Fruit fly (Drosophila melanogaster) whole organism, embryonic: Measurements from ENCODE around the gene Dpm3.
A peak's percentile ranks its signal among the peaks of the same experiment; 100 is the strongest.

Experiments
- Bteb2 ChIP-seq: fragments of 200-800 bp; sonication (Bioruptor generic); optimal IDR thresholded peaks from 2 replicates; lab custom pipeline; 2016; ENCODE audit warnings: missing biosample characterization, missing genetic modification characterization
- CG11085 ChIP-seq: fragments of 200-800 bp; sonication (Bioruptor generic); IDR thresholded peaks from 2 replicates; pipeline ENCODE4 v1.3.6; 2022; ENCODE audit warnings: missing biosample characterization, missing genetic modification characterization
- CG12071 ChIP-seq: fragments of 200-800 bp; sonication (Bioruptor generic); optimal IDR thresholded peaks from 3 replicates; lab custom pipeline; 2018; ENCODE audit warnings: missing biosample characterization, mild to moderate bottlenecking, missing genetic modification characterization
- CG14965 ChIP-seq: fragments of 200-800 bp; sonication (Bioruptor generic); optimal IDR thresholded peaks from 2 replicates; lab custom pipeline; 2016; ENCODE audit warnings: missing biosample characterization, missing genetic modification characterization, borderline replicate concordance
- CG15269 ChIP-seq: fragments of 200-800 bp; sonication (Bioruptor generic); optimal IDR thresholded peaks from 2 replicates; lab custom pipeline; 2018; ENCODE audit warnings: missing biosample characterization, mild to moderate bottlenecking, missing genetic modification characterization, moderate library complexity
- CG15696 ChIP-seq: fragments of 200-800 bp; sonication (Bioruptor generic); optimal IDR thresholded peaks from 2 replicates; lab custom pipeline; 2019; ENCODE audit warnings: missing biosample characterization, mild to moderate bottlenecking, missing genetic modification characterization, moderate library complexity
- CG18619 ChIP-seq: fragments of 200-800 bp; sonication (Bioruptor generic); optimal IDR thresholded peaks from 3 replicates; lab custom pipeline; 2017; ENCODE audit warnings: missing biosample characterization, mild to moderate bottlenecking, missing genetic modification characterization
- CG2116 ChIP-seq: fragments of 200-800 bp; sonication (Bioruptor generic); optimal IDR thresholded peaks from 3 replicates; lab custom pipeline; 2018; ENCODE audit warnings: missing biosample characterization, mild to moderate bottlenecking, missing genetic modification characterization
- CG2875 ChIP-seq: fragments of 200-800 bp; sonication (Bioruptor generic); optimal IDR thresholded peaks from 2 replicates; lab custom pipeline; 2017; ENCODE audit warnings: missing biosample characterization, mild to moderate bottlenecking, missing genetic modification characterization, missing genetic modification reagents
- CG34376 ChIP-seq: fragments of 200-800 bp; sonication (Bioruptor generic); optimal IDR thresholded peaks from 2 replicates; lab custom pipeline; 2018; ENCODE audit warnings: missing biosample characterization, mild to moderate bottlenecking, missing genetic modification characterization
- CG3838 ChIP-seq: fragments of 200-800 bp; sonication (Bioruptor generic); optimal IDR thresholded peaks from 3 replicates; lab custom pipeline; 2016; ENCODE audit warnings: missing biosample characterization, missing genetic modification characterization
- CG6689 ChIP-seq: fragments of 200-800 bp; sonication (Bioruptor generic); IDR thresholded peaks from 2 replicates; pipeline ENCODE4 v1.3.6; 2022; ENCODE audit warnings: missing biosample characterization, missing genetic modification characterization
- CG8765 ChIP-seq: fragments of 200-800 bp; sonication (Bioruptor generic); IDR thresholded peaks from 2 replicates; pipeline ENCODE4 v1.3.6; 2022; ENCODE audit warnings: missing biosample characterization, missing genetic modification characterization
- CG8924 ChIP-seq: fragments of 200-800 bp; optimal IDR thresholded peaks from 3 replicates; lab custom pipeline; 2019; ENCODE audit warnings: missing biosample characterization, mild to moderate bottlenecking, missing genetic modification characterization, moderate library complexity
- CTCF ChIP-seq: fragments of 200-800 bp; sonication (Bioruptor generic); optimal IDR thresholded peaks from 2 replicates; lab custom pipeline; 2017; ENCODE audit warnings: missing biosample characterization, mild to moderate bottlenecking, missing genetic modification characterization, moderate library complexity
- Deaf1 ChIP-seq: fragments of 200-800 bp; optimal IDR thresholded peaks from 3 replicates; lab custom pipeline; 2019; ENCODE audit warnings: missing biosample characterization, mild to moderate bottlenecking, missing genetic modification characterization, moderate library complexity
- Doc2 ChIP-seq: fragments of 200-800 bp; sonication (Bioruptor generic); IDR thresholded peaks from 2 replicates; pipeline ENCODE4 v1.3.6; 2022; ENCODE audit warnings: missing biosample characterization, missing genetic modification characterization
- E2f1 ChIP-seq: fragments of 200-800 bp; sonication (Bioruptor generic); IDR thresholded peaks from 2 replicates; pipeline ENCODE4 v1.3.6; 2022; ENCODE audit warnings: missing biosample characterization, missing genetic modification characterization
- HHEX ChIP-seq: fragments of 200-800 bp; sonication (Bioruptor generic); optimal IDR thresholded peaks from 3 replicates; lab custom pipeline; 2017; ENCODE audit warnings: missing biosample characterization, mild to moderate bottlenecking, missing genetic modification characterization, missing genetic modification reagents
- Hey ChIP-seq: fragments of 200-800 bp; sonication (Bioruptor generic); optimal IDR thresholded peaks from 3 replicates; lab custom pipeline; 2018; ENCODE audit warnings: missing biosample characterization, mild to moderate bottlenecking, missing genetic modification characterization
- Hmr ChIP-seq: fragments of 200-800 bp; sonication (Bioruptor generic); optimal IDR thresholded peaks from 3 replicates; lab custom pipeline; 2017; ENCODE audit warnings: mild to moderate bottlenecking, missing biosample characterization, missing genetic modification reagents, missing genetic modification characterization
- Lhr ChIP-seq: fragments of 200-800 bp; sonication (Bioruptor generic); optimal IDR thresholded peaks from 3 replicates; lab custom pipeline; 2017; ENCODE audit warnings: mild to moderate bottlenecking, missing biosample characterization, missing genetic modification reagents, missing genetic modification characterization
- NK7.1 ChIP-seq: fragments of 200-800 bp; sonication (Bioruptor generic); optimal IDR thresholded peaks from 3 replicates; lab custom pipeline; 2016; ENCODE audit warnings: missing biosample characterization, missing genetic modification characterization
- Oaz ChIP-seq: fragments of 200-800 bp; sonication (Bioruptor generic); IDR thresholded peaks from 2 replicates; pipeline ENCODE4 v1.3.6; 2022; ENCODE audit warnings: missing biosample characterization, missing genetic modification characterization
- PHDP ChIP-seq: fragments of 200-800 bp; sonication (Bioruptor generic); optimal IDR thresholded peaks from 3 replicates; lab custom pipeline; 2018; ENCODE audit warnings: missing biosample characterization, mild to moderate bottlenecking, missing genetic modification characterization, moderate library complexity
- Pdp1 ChIP-seq, 2 experiments: fragments of 200-800 bp; sonication (Bioruptor generic); optimal IDR thresholded peaks; 3 replicates each; lab custom pipeline; 2016; ENCODE audit warnings: missing biosample characterization in 2 of 2, missing genetic modification characterization in 2 of 2, mild to moderate bottlenecking in 1 of 2, moderate library complexity in 1 of 2
- Stat92E ChIP-seq, 3 experiments: fragments of >200 bp in 2 of 3; fragments of 200-800 bp in 1 of 3; sonication (Bioruptor generic) in 1 of 3; optimal IDR thresholded peaks; 2 replicates each; lab custom pipeline; 2017 to 2019; ENCODE audit warnings: missing biosample characterization in 3 of 3, missing genetic modification characterization in 3 of 3, mild to moderate bottlenecking in 1 of 3, moderate library complexity in 1 of 3
- Usf ChIP-seq: fragments of 200-800 bp; sonication (Bioruptor generic); optimal IDR thresholded peaks from 2 replicates; lab custom pipeline; 2017; ENCODE audit warnings: missing genotype, missing biosample characterization, missing genetic modification characterization
- al ChIP-seq: fragments of 200-800 bp; sonication (Bioruptor generic); IDR thresholded peaks from 2 replicates; pipeline ENCODE4 v1.3.6; 2022; ENCODE audit warnings: missing biosample characterization, missing genetic modification characterization
- amos ChIP-seq: fragments of 200-800 bp; sonication (Bioruptor generic); IDR thresholded peaks from 2 replicates; pipeline ENCODE4 v1.3.6; 2022; ENCODE audit warnings: missing biosample characterization, missing genetic modification characterization; ENCODE audit not compliant: partially characterized antibody
- ase ChIP-seq: fragments of 200-800 bp; sonication (Bioruptor generic); IDR thresholded peaks from 3 replicates; pipeline ENCODE4 v1.3.6; 2022; ENCODE audit warnings: missing biosample characterization, missing genetic modification characterization
- ash1 ChIP-seq: fragments of 200-800 bp; sonication (Bioruptor generic); optimal IDR thresholded peaks from 2 replicates; lab custom pipeline; 2018; ENCODE audit warnings: missing biosample characterization, mild to moderate bottlenecking, missing genetic modification characterization
- ato ChIP-seq: fragments of 200-800 bp; sonication (Bioruptor generic); IDR thresholded peaks from 2 replicates; pipeline ENCODE4 v1.3.6; 2022; ENCODE audit warnings: missing biosample characterization, missing genetic modification characterization; ENCODE audit not compliant: partially characterized antibody
- btn ChIP-seq: fragments of 200-800 bp; sonication (Bioruptor generic); optimal IDR thresholded peaks from 2 replicates; lab custom pipeline; 2016; ENCODE audit warnings: missing biosample characterization, missing genetic modification characterization
- da ChIP-seq: fragments of 200-800 bp; sonication (Bioruptor generic); optimal IDR thresholded peaks from 2 replicates; lab custom pipeline; 2016; ENCODE audit warnings: missing biosample characterization, missing genetic modification characterization
- dm ChIP-seq: fragments of 200-800 bp; sonication (Bioruptor generic); optimal IDR thresholded peaks from 3 replicates; lab custom pipeline; 2016; ENCODE audit warnings: missing biosample characterization, missing genetic modification characterization
- gce ChIP-seq: fragments of 200-800 bp; sonication (Bioruptor generic); IDR thresholded peaks from 3 replicates; pipeline ENCODE4 v1.3.6; 2022; ENCODE audit warnings: missing biosample characterization, missing genetic modification characterization
- gfzf ChIP-seq: fragments of 200-800 bp; sonication (Bioruptor generic); optimal IDR thresholded peaks from 2 replicates; lab custom pipeline; 2016; ENCODE audit warnings: missing biosample characterization, mild to moderate bottlenecking, missing genetic modification characterization, moderate library complexity
- luna ChIP-seq: fragments of 200-800 bp; sonication (Bioruptor generic); optimal IDR thresholded peaks from 2 replicates; lab custom pipeline; 2016; ENCODE audit warnings: missing biosample characterization, missing genetic modification characterization
- oc ChIP-seq: fragments of 200-800 bp; sonication (Bioruptor generic); optimal IDR thresholded peaks from 2 replicates; lab custom pipeline; 2018; ENCODE audit warnings: missing biosample characterization, mild to moderate bottlenecking, missing genetic modification characterization, moderate library complexity
- p53 ChIP-seq: fragments of 200-800 bp; sonication (Bioruptor generic); optimal IDR thresholded peaks from 2 replicates; lab custom pipeline; 2016; ENCODE audit warnings: missing biosample characterization, missing genetic modification characterization
- pfk ChIP-seq: fragments of 200-800 bp; sonication (Bioruptor generic); optimal IDR thresholded peaks from 2 replicates; lab custom pipeline; 2018; ENCODE audit warnings: missing biosample characterization, mild to moderate bottlenecking, missing genetic modification characterization, moderate library complexity
- prd ChIP-seq, 3 experiments: fragments of >200 bp in 2 of 3; fragments of 200-800 bp in 1 of 3; sonication (Bioruptor generic) in 1 of 3; optimal IDR thresholded peaks in 2 of 3; IDR thresholded peaks in 1 of 3; 2 replicates in 2 of 3; 3 replicates in 1 of 3; pipeline versions ENCODE4 v1.3.6 to Lab custom; 2017 to 2022; ENCODE audit warnings: missing biosample characterization in 1 of 3, missing genetic modification characterization in 1 of 3
- ro ChIP-seq: fragments of 200-800 bp; sonication (Bioruptor generic); IDR thresholded peaks from 2 replicates; pipeline ENCODE4 v1.3.6; 2022; ENCODE audit warnings: missing biosample characterization, missing genetic modification characterization
- sens ChIP-seq: fragments of 200-800 bp; sonication (Bioruptor generic); peaks from one replicate; lab custom pipeline; 2016; ENCODE audit warnings: missing biosample characterization, missing genetic modification characterization
- sisA ChIP-seq: fragments of 200-800 bp; sonication (Bioruptor generic); IDR thresholded peaks from 2 replicates; pipeline ENCODE4 v1.3.6; 2022; ENCODE audit warnings: missing biosample characterization, missing genetic modification characterization
- stc ChIP-seq: fragments of 200-800 bp; sonication (Bioruptor generic); IDR thresholded peaks from 2 replicates; pipeline ENCODE4 v1.3.6; 2022; ENCODE audit warnings: missing biosample characterization, missing genetic modification characterization
- tin ChIP-seq: fragments of 200-800 bp; sonication (Bioruptor generic); optimal IDR thresholded peaks from 3 replicates; lab custom pipeline; 2016; ENCODE audit warnings: missing biosample characterization, missing genetic modification characterization
- tio ChIP-seq: fragments of 200-800 bp; sonication (Bioruptor generic); optimal IDR thresholded peaks from 2 replicates; lab custom pipeline; 2017; ENCODE audit warnings: missing biosample characterization, missing genetic modification characterization, inconsistent platforms
- toy ChIP-seq: fragments of 200-800 bp; sonication (Bioruptor generic); IDR thresholded peaks from 2 replicates; pipeline ENCODE4 v1.3.6; 2022; ENCODE audit warnings: missing biosample characterization, missing genetic modification characterization

Dpm3 gene

dm6 chr3R:13381744-13382435 is 21.0 kb downstream of the Dpm3 start, which contains the start of the genes mRpS21 and Droj2 (continued):
- TF ChIP-seq Oaz (GFP tag; lab: Robert Waterston, UW) = no peak
- TF ChIP-seq ro (GFP tag; lab: Robert Waterston, UW) = no peak
- 0 out of 2 replicates have a peak, but pooled peaks have one; percentile 39 for TF ChIP-seq sisA (GFP tag; lab: Robert Waterston, UW)
- TF ChIP-seq CG14965 (GFP tag; lab: Kevin White, UChicago) = no peak
- no peak for TF ChIP-seq CG6689 (GFP tag; lab: Robert Waterston, UW)
- TF ChIP-seq Usf (GFP tag; lab: Kevin White, UChicago) = no peak
- TF ChIP-seq tio = no peak
- no peak for TF ChIP-seq ato (GFP tag; lab: Robert Waterston, UW)
- peak; percentile 38 to 78 for TF ChIP-seq Pdp1 (GFP tag; optimal IDR thresholded peaks at IDR 0.05; lab: Kevin White, UChicago)
- TF ChIP-seq PHDP = peak; percentile 67
- TF ChIP-seq Lhr (GFP tag; lab: Kevin White, UChicago) = peak; percentile 71
- no peak for TF ChIP-seq prd (optimal IDR thresholded peaks at IDR 0.05; lab: Kevin White, UChicago)
- peak; percentile 61 for TF ChIP-seq prd (GFP tag; IDR thresholded peaks at IDR 0.05; lab: Robert Waterston, UW)
- peak; percentile 26 for TF ChIP-seq HHEX (GFP tag; lab: Kevin White, UChicago)
- TF ChIP-seq gfzf (GFP tag; lab: Kevin White, UChicago) = peak; percentile 90
- peak; percentile 8 for TF ChIP-seq CG3838 (GFP tag; lab: Kevin White, UChicago)
- TF ChIP-seq gce (GFP tag; lab: Robert Waterston, UW) = no peak
- no peak for TF ChIP-seq da (GFP tag; lab: Kevin White, UChicago)
- TF ChIP-seq CG18619 = peak; percentile 15
- TF ChIP-seq p53 (GFP tag; lab: Kevin White, UChicago) = no peak
- TF ChIP-seq amos = peak; percentile 28; the same call in 1 of the 2 replicates
- TF ChIP-seq CG15269 (tag; lab: Kevin White, UChicago) = peak; percentile 46
- TF ChIP-seq ash1 (GFP tag; lab: Kevin White, UChicago) = no peak
- peak; percentile 40; the same call in 1 of the 2 replicates for TF ChIP-seq E2f1 (GFP tag; lab: Robert Waterston, UW)
- TF ChIP-seq CG12071 (GFP tag; lab: Kevin White, UChicago) = no peak
- peak; percentile 47; the same call in 1 of the 2 replicates for TF ChIP-seq al
- no peak for TF ChIP-seq toy
- TF ChIP-seq Hmr (GFP tag; lab: Kevin White, UChicago) = peak; percentile 63
- TF ChIP-seq CG8924 = peak; percentile 83
- TF ChIP-seq Hey (tag; lab: Kevin White, UChicago) = no peak
- no peak for TF ChIP-seq CG11085 (GFP tag; lab: Robert Waterston, UW)
- no peak for TF ChIP-seq btn (GFP tag; lab: Kevin White, UChicago)
- peak; percentile 21 for TF ChIP-seq Deaf1
- peak; percentile 39 for TF ChIP-seq dm
- TF ChIP-seq CG8765 = no peak
- TF ChIP-seq NK7.1 (GFP tag; lab: Kevin White, UChicago) = peak; percentile 6
- peak; percentile 57 for TF ChIP-seq tin (GFP tag; lab: Kevin White, UChicago)
- TF ChIP-seq pfk = no peak
- TF ChIP-seq Doc2 (GFP tag; lab: Robert Waterston, UW) = no peak
- TF ChIP-seq CG15696 (tag; lab: Kevin White, UChicago) = peak; percentile 57
- TF ChIP-seq CG34376 = peak; percentile 50
- TF ChIP-seq CG2875 (GFP tag; lab: Kevin White, UChicago) = no peak
- TF ChIP-seq ase = no peak
- no peak for TF ChIP-seq stc (GFP tag; lab: Robert Waterston, UW)
- TF ChIP-seq luna (GFP tag; lab: Kevin White, UChicago) = no peak
- TF ChIP-seq Bteb2 (GFP tag; lab: Kevin White, UChicago) = no peak
- peak in 1 of 3 experiments; percentile 63 for TF ChIP-seq Stat92E (GFP tag; optimal IDR thresholded peaks at IDR 0.05; lab: Kevin White, UChicago)
- peak; percentile 96 for TF ChIP-seq CG2116 (GFP tag; lab: Kevin White, UChicago)
- no peak for TF ChIP-seq oc (tag; lab: Kevin White, UChicago)
- peak; percentile 92 for TF ChIP-seq sens (GFP tag; lab: Kevin White, UChicago)
- no peak for TF ChIP-seq CTCF (GFP tag; lab: Kevin White, UChicago)
